Fruit fly (Drosophila melanogaster): ENCODE data around the gene CG43219.

CG43219 gene

dm6 chr3L:21216697-21217291 is 3.4 kb upstream of the CG43219 start, which contains the start of the genes Trmt112 and Ilk (continued):
- TF ChIP-seq Dp (GFP tag; optimal IDR thresholded peaks at IDR 0.05) (peak; percentile 71), Max (GFP tag; optimal IDR thresholded peaks at IDR 0.05) (peak; percentile 70), Myb (GFP tag; optimal IDR thresholded peaks at IDR 0.05) (peak; percentile 86), nau (GFP tag; optimal IDR thresholded peaks at IDR 0.05) (no peak), jing (GFP tag; optimal IDR thresholded peaks at IDR 0.05) (no peak), D (optimal IDR thresholded peaks at IDR 0.05) (no peak), D (GFP tag; optimal IDR thresholded peaks at IDR 0.05) (no peak), repo (GFP tag; optimal IDR thresholded peaks at IDR 0.05) (no peak), cg (GFP tag; optimal IDR thresholded peaks at IDR 0.05) (peak; percentile 19), trem (tag; optimal IDR thresholded peaks at IDR 0.05) (peak; percentile 37), her (GFP tag; optimal IDR thresholded peaks at IDR 0.05) (no peak), danr (GFP tag; IDR thresholded peaks at IDR 0.05) (no peak), seq (GFP tag; IDR thresholded peaks at IDR 0.05) (no peak), Hr51 (GFP tag; optimal IDR thresholded peaks at IDR 0.05) (no peak), org-1 (GFP tag; optimal IDR thresholded peaks at IDR 0.05) (no peak), CG2120 (GFP tag; optimal IDR thresholded peaks at IDR 0.05) (no peak), BEAF-32 (GFP tag; optimal IDR thresholded peaks at IDR 0.05) (peak; percentile 89), zf30C (GFP tag; optimal IDR thresholded peaks at IDR 0.05) (peak; percentile 10), Eip74EF (GFP tag; optimal IDR thresholded peaks at IDR 0.05) (no peak), Xbp1 (GFP tag; optimal IDR thresholded peaks at IDR 0.05) (peak; percentile 22), Pdp1 (GFP tag; optimal IDR thresholded peaks at IDR 0.05) (no peak), bbx (GFP tag; IDR thresholded peaks at IDR 0.05; ENCODE audit: partially characterized antibody) (peak; percentile 83), bsh (GFP tag; optimal IDR thresholded peaks at IDR 0.05) (no peak), sens (GFP tag) (no peak), CG2712 (tag; optimal IDR thresholded peaks at IDR 0.05) (peak; percentile 45), Doc3 (GFP tag; IDR thresholded peaks at IDR 0.05; ENCODE audit: partially characterized antibody) (peak; percentile 61; the same call in 1 of the 3 replicates), vvl (GFP tag; IDR thresholded peaks at IDR 0.05) (peak; percentile 54; the same call in 1 of the 2 replicates), CG2116 (GFP tag; optimal IDR thresholded peaks at IDR 0.05) (peak; percentile 64), CG7928 (GFP tag; optimal IDR thresholded peaks at IDR 0.05) (no peak), dpn (GFP tag; optimal IDR thresholded peaks at IDR 0.05) (peak in 1 of 2 experiments; percentile 21), hb (GFP tag; IDR thresholded peaks at IDR 0.05; ENCODE audit: partially characterized antibody) (peak; percentile 80), CG1832 (GFP tag; optimal IDR thresholded peaks at IDR 0.05) (no peak), Rx (GFP tag; IDR thresholded peaks at IDR 0.05) (no peak), Side (GFP tag; optimal IDR thresholded peaks at IDR 0.05) (no peak), cato (GFP tag; optimal IDR thresholded peaks at IDR 0.05; ENCODE audit: borderline replicate concordance) (no peak), Hr3 (GFP tag; optimal IDR thresholded peaks at IDR 0.05) (no peak), mirr (GFP tag; optimal IDR thresholded peaks at IDR 0.05) (peak; percentile 10), HLHmδ (GFP tag; optimal IDR thresholded peaks at IDR 0.05) (peak; percentile 13), ap (GFP tag; IDR thresholded peaks at IDR 0.05) (no peak)

DNA sequence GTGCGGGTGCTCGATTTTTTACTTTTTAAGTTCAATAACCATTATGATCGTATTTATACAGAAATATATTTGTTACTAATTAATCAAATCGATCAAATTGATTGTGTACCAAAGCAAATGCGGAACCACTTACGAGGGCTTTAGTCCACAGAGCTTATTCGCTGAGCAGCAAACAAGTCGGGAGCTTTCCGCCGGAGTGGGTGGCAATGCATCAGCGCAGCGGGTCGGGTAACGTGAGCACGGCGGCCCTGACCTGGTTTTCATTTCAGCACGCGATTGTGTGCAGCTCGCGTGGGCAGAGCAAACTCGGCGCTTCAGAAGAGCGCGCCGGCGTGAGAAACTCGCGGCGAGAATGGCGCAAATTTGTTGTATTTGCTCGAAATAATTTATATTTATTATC is 1.0 kb upstream of the CG43219 start:
- TF ChIP-seq sr (GFP tag; IDR thresholded peaks at IDR 0.05) (peak; percentile 91), cg (GFP tag; optimal IDR thresholded peaks at IDR 0.05) (no peak), Med (GFP tag) (peak; percentile 65), ftz-f1 (GFP tag; optimal IDR thresholded peaks at IDR 0.05) (peak; percentile 65), cwo (GFP tag; optimal IDR thresholded peaks at IDR 0.05) (peak; percentile 59), B-H1 (GFP tag; IDR thresholded peaks at IDR 0.05) (no peak), Eip74EF (GFP tag; optimal IDR thresholded peaks at IDR 0.05) (peak in 1 of 2 experiments; percentile 50), CG17186 (GFP tag; optimal IDR thresholded peaks at IDR 0.05) (no peak), CG11085 (GFP tag; IDR thresholded peaks at IDR 0.05) (no peak), chinmo (GFP tag; IDR thresholded peaks at IDR 0.05; ENCODE audit: partially characterized antibody) (peak; percentile 93; the same call in 3 of the 4 replicates)

All from whole organism, embryonic.